Fruit fly (Drosophila melanogaster) whole organism, embryonic: ENCODE measurements around the gene Prtl99C.
A peak's percentile ranks its signal among the peaks of the same experiment; 100 is the strongest.

Experiments
- Blimp-1 ChIP-seq: fragments of 200-800 bp; sonication (Bioruptor generic); optimal IDR thresholded peaks from 3 replicates; lab custom pipeline; 2018; ENCODE audit warnings: missing biosample characterization, missing genetic modification characterization, mild to moderate bottlenecking, moderate library complexity, missing genetic modification reagents
- CG10209 ChIP-seq: fragments of 200-800 bp; sonication (Bioruptor generic); optimal IDR thresholded peaks from 3 replicates; lab custom pipeline; 2017; ENCODE audit warnings: missing biosample characterization, mild to moderate bottlenecking, missing genetic modification characterization, missing genetic modification reagents
- CG10267 ChIP-seq: fragments of 200-800 bp; sonication (Bioruptor generic); optimal IDR thresholded peaks from 2 replicates; lab custom pipeline; 2018; ENCODE audit warnings: missing biosample characterization, mild to moderate bottlenecking, missing genetic modification characterization, moderate library complexity
- CG10366 ChIP-seq: fragments of 200-800 bp; sonication (Bioruptor generic); IDR thresholded peaks from 2 replicates; pipeline ENCODE4 v1.3.6; 2022; ENCODE audit warnings: missing biosample characterization, missing genetic modification characterization
- CG1233 ChIP-seq: fragments of 200-800 bp; sonication (Bioruptor generic); optimal IDR thresholded peaks from 4 replicates; lab custom pipeline; 2018; ENCODE audit warnings: missing biosample characterization, mild to moderate bottlenecking, missing genetic modification characterization
- CG12659 ChIP-seq: fragments of 200-800 bp; sonication (Bioruptor generic); optimal IDR thresholded peaks from 3 replicates; lab custom pipeline; 2017; ENCODE audit warnings: mild to moderate bottlenecking, missing biosample characterization, missing genetic modification reagents, missing genetic modification characterization
- CG13624 ChIP-seq: fragments of 200-800 bp; sonication (Bioruptor generic); optimal IDR thresholded peaks from 2 replicates; lab custom pipeline; 2016; ENCODE audit warnings: missing biosample characterization, missing genetic modification characterization
- CG16863 ChIP-seq: fragments of 200-800 bp; sonication (Bioruptor generic); optimal IDR thresholded peaks from 3 replicates; lab custom pipeline; 2016; ENCODE audit warnings: missing biosample characterization, missing genetic modification characterization
- CG17359 ChIP-seq: fragments of 200-800 bp; sonication (Bioruptor generic); optimal IDR thresholded peaks from 3 replicates; lab custom pipeline; 2018; ENCODE audit warnings: missing biosample characterization, mild to moderate bottlenecking, missing genetic modification characterization, moderate library complexity
- CG17829 ChIP-seq: fragments of 200-800 bp; optimal IDR thresholded peaks from 2 replicates; lab custom pipeline; 2019; ENCODE audit warnings: missing biosample characterization, mild to moderate bottlenecking, missing genetic modification characterization, moderate library complexity
- CG2120 ChIP-seq: fragments of 200-800 bp; sonication (Bioruptor generic); optimal IDR thresholded peaks from 3 replicates; lab custom pipeline; 2016; ENCODE audit warnings: missing biosample characterization, missing genetic modification characterization
- CG2199 ChIP-seq: fragments of 200-800 bp; sonication (Bioruptor generic); IDR thresholded peaks from 3 replicates; pipeline ENCODE4 v1.3.6; 2022; ENCODE audit warnings: missing biosample characterization, missing genetic modification characterization
- CG31224 ChIP-seq: fragments of 200-800 bp; sonication (Bioruptor generic); IDR thresholded peaks from 2 replicates; pipeline ENCODE4 v1.3.6; 2022; ENCODE audit warnings: missing biosample characterization, missing genetic modification characterization
- CG31441 ChIP-seq: fragments of 200-800 bp; sonication (Bioruptor generic); IDR thresholded peaks from 2 replicates; pipeline ENCODE4 v1.3.6; 2022; ENCODE audit warnings: missing biosample characterization, missing genetic modification characterization
- CG3407 ChIP-seq: fragments of 200-800 bp; sonication (Bioruptor generic); optimal IDR thresholded peaks from 2 replicates; lab custom pipeline; 2018; ENCODE audit warnings: missing biosample characterization, mild to moderate bottlenecking, missing genetic modification characterization
- CG7271 ChIP-seq: fragments of 200-800 bp; sonication (Bioruptor generic); optimal IDR thresholded peaks from 2 replicates; lab custom pipeline; 2018; ENCODE audit warnings: missing biosample characterization, mild to moderate bottlenecking, missing genetic modification characterization, moderate library complexity
- CG8478 ChIP-seq: fragments of >200 bp; optimal IDR thresholded peaks from 2 replicates; lab custom pipeline; 2018
- CG9727 ChIP-seq: fragments of 200-800 bp; sonication (Bioruptor generic); optimal IDR thresholded peaks from 3 replicates; lab custom pipeline; 2017; ENCODE audit warnings: missing biosample characterization, mild to moderate bottlenecking, missing genetic modification characterization
- CHES-1-like ChIP-seq: fragments of 200-800 bp; sonication (Bioruptor generic); optimal IDR thresholded peaks from 2 replicates; lab custom pipeline; 2016; ENCODE audit warnings: missing biosample characterization, missing genetic modification characterization
- Chrac-16 ChIP-seq: fragments of 200-800 bp; sonication (Bioruptor generic); optimal IDR thresholded peaks from 3 replicates; lab custom pipeline; 2016; ENCODE audit warnings: missing biosample characterization, missing genetic modification characterization
- Doc3 ChIP-seq: fragments of 200-800 bp; sonication (Bioruptor generic); IDR thresholded peaks from 3 replicates; pipeline ENCODE4 v1.3.6; 2022; ENCODE audit warnings: missing biosample characterization, missing genetic modification characterization; ENCODE audit not compliant: partially characterized antibody
- E2f2 ChIP-seq: fragments of 200-800 bp; sonication (Bioruptor generic); IDR thresholded peaks from 2 replicates; pipeline ENCODE4 v1.3.6; 2022; ENCODE audit warnings: missing biosample characterization, missing genetic modification characterization
- Fer2 ChIP-seq: fragments of 200-800 bp; sonication (Bioruptor generic); optimal IDR thresholded peaks from 2 replicates; lab custom pipeline; 2018; ENCODE audit warnings: missing biosample characterization, mild to moderate bottlenecking, missing genetic modification characterization, moderate library complexity
- Hsf ChIP-seq: fragments of 200-800 bp; sonication (Bioruptor generic); optimal IDR thresholded peaks from 3 replicates; lab custom pipeline; 2016; ENCODE audit warnings: missing biosample characterization, missing genetic modification characterization
- MBD-R2 ChIP-seq: fragments of 200-800 bp; sonication (Bioruptor generic); IDR thresholded peaks from 2 replicates; pipeline ENCODE4 v1.3.6; 2022; ENCODE audit warnings: missing biosample characterization, missing genetic modification characterization
- MESR4 ChIP-seq: fragments of 200-800 bp; sonication (Bioruptor generic); optimal IDR thresholded peaks from 2 replicates; lab custom pipeline; 2018; ENCODE audit warnings: missing biosample characterization, mild to moderate bottlenecking, missing genetic modification characterization, moderate library complexity
- Mes4 ChIP-seq: fragments of 200-800 bp; sonication (Bioruptor generic); optimal IDR thresholded peaks from 2 replicates; lab custom pipeline; 2016; ENCODE audit warnings: missing biosample characterization, missing genetic modification characterization
- Nf-YB ChIP-seq: fragments of 200-800 bp; sonication (Bioruptor generic); optimal IDR thresholded peaks from 3 replicates; lab custom pipeline; 2019; ENCODE audit warnings: missing biosample characterization, mild to moderate bottlenecking, missing genetic modification characterization, moderate library complexity
- Six4 ChIP-seq: fragments of 200-800 bp; sonication (Bioruptor generic); optimal IDR thresholded peaks from 2 replicates; lab custom pipeline; 2016; ENCODE audit warnings: missing biosample characterization, missing genetic modification characterization
- Sry-δ ChIP-seq: fragments of 200-800 bp; sonication (Bioruptor generic); optimal IDR thresholded peaks from 2 replicates; lab custom pipeline; 2016; ENCODE audit warnings: missing biosample characterization, missing genetic modification characterization
- Trl ChIP-seq, 3 experiments: fragments of >200 bp in 2 of 3; fragments of 200-800 bp in 1 of 3; sonication (Bioruptor generic) in 1 of 3; optimal IDR thresholded peaks; 2 replicates in 1 of 3; 3 replicates in 2 of 3; lab custom pipeline; 2016 to 2017; ENCODE audit warnings: missing biosample characterization in 1 of 3, missing genetic modification characterization in 1 of 3
- Usf ChIP-seq: fragments of 200-800 bp; sonication (Bioruptor generic); optimal IDR thresholded peaks from 2 replicates; lab custom pipeline; 2017; ENCODE audit warnings: missing genotype, missing biosample characterization, missing genetic modification characterization
- Xrp1 ChIP-seq: fragments of 200-800 bp; sonication (Bioruptor generic); IDR thresholded peaks from 2 replicates; pipeline ENCODE4 v1.3.6; 2022; ENCODE audit warnings: missing biosample characterization, missing genetic modification characterization
- bcd ChIP-seq: fragments of 200-800 bp; sonication (Bioruptor generic); optimal IDR thresholded peaks from 2 replicates; lab custom pipeline; 2017; ENCODE audit warnings: missing biosample characterization, mild to moderate bottlenecking, missing genetic modification characterization
- chm ChIP-seq: fragments of 200-800 bp; sonication (Bioruptor generic); IDR thresholded peaks from 2 replicates; pipeline ENCODE4 v1.3.6; 2022; ENCODE audit warnings: missing biosample characterization, missing genetic modification characterization
- cwo ChIP-seq: fragments of 200-800 bp; sonication (Bioruptor generic); optimal IDR thresholded peaks from 3 replicates; lab custom pipeline; 2017; ENCODE audit warnings: missing biosample characterization, missing genetic modification characterization, mild to moderate bottlenecking, moderate library complexity, missing genetic modification reagents
- gcm ChIP-seq: fragments of 200-800 bp; sonication (Bioruptor generic); optimal IDR thresholded peaks from 2 replicates; lab custom pipeline; 2019; ENCODE audit warnings: missing biosample characterization, mild to moderate bottlenecking, missing genetic modification characterization, moderate library complexity
- h ChIP-seq: fragments of >200 bp; optimal IDR thresholded peaks from 2 replicates; lab custom pipeline; 2017
- hb ChIP-seq: fragments of 200-800 bp; sonication (Bioruptor generic); IDR thresholded peaks from 3 replicates; pipeline ENCODE4 v1.3.6; 2022; ENCODE audit warnings: missing biosample characterization, missing genetic modification characterization; ENCODE audit not compliant: partially characterized antibody
- lab ChIP-seq: fragments of 200-800 bp; sonication (Bioruptor generic); optimal IDR thresholded peaks from 3 replicates; lab custom pipeline; 2017; ENCODE audit warnings: missing biosample characterization, missing genetic modification characterization, mild to moderate bottlenecking, moderate library complexity, missing genetic modification reagents
- maf-S ChIP-seq: fragments of 200-800 bp; sonication (Bioruptor generic); optimal IDR thresholded peaks from 2 replicates; lab custom pipeline; 2016; ENCODE audit warnings: missing biosample characterization, missing genetic modification characterization
- nerfin-2 ChIP-seq: fragments of 200-800 bp; sonication (Bioruptor generic); IDR thresholded peaks from 2 replicates; pipeline ENCODE4 v1.3.6; 2022; ENCODE audit warnings: missing biosample characterization, missing genetic modification characterization; ENCODE audit not compliant: partially characterized antibody
- pho ChIP-seq: fragments of 200-800 bp; sonication (Bioruptor generic); optimal IDR thresholded peaks from 2 replicates; lab custom pipeline; 2016; ENCODE audit warnings: missing biosample characterization, missing genetic modification characterization
- pzg ChIP-seq: fragments of 200-800 bp; sonication (Bioruptor generic); optimal IDR thresholded peaks from 3 replicates; lab custom pipeline; 2018; ENCODE audit warnings: missing biosample characterization, mild to moderate bottlenecking, missing genetic modification characterization, moderate library complexity
- sqz ChIP-seq: fragments of 200-800 bp; sonication (Bioruptor generic); optimal IDR thresholded peaks from 3 replicates; lab custom pipeline; 2018; ENCODE audit warnings: missing biosample characterization, mild to moderate bottlenecking, missing genetic modification characterization
- ssp ChIP-seq: fragments of 200-800 bp; sonication (Bioruptor generic); IDR thresholded peaks from 2 replicates; pipeline ENCODE4 v1.3.6; 2022; ENCODE audit warnings: missing biosample characterization, missing genetic modification characterization
- tna ChIP-seq: fragments of 200-800 bp; sonication (Bioruptor generic); IDR thresholded peaks from 2 replicates; pipeline ENCODE4 v1.3.6; 2022; ENCODE audit warnings: missing biosample characterization, missing genetic modification characterization; ENCODE audit not compliant: partially characterized antibody
- vfl ChIP-seq: fragments of 200-800 bp; sonication (Bioruptor generic); optimal IDR thresholded peaks from 2 replicates; lab custom pipeline; 2016; ENCODE audit warnings: missing biosample characterization, missing genetic modification characterization
- wek ChIP-seq: fragments of 200-800 bp; sonication (Bioruptor generic); optimal IDR thresholded peaks from 3 replicates; lab custom pipeline; 2018; ENCODE audit warnings: missing biosample characterization, mild to moderate bottlenecking, missing genetic modification characterization, moderate library complexity
- zfh1 ChIP-seq: fragments of 200-800 bp; sonication (Bioruptor generic); IDR thresholded peaks from 3 replicates; pipeline ENCODE4 v1.3.6; 2022; ENCODE audit warnings: missing biosample characterization, missing genetic modification characterization

Gene Prtl99C

dm6 chr3R:29859763-29860162 lies 24.0 kb downstream of the Prtl99C start (continued):
- TF ChIP-seq CG31441 (GFP tag; lab: Robert Waterston, UW): no peak; the same call in 1 of the 2 replicates
- TF ChIP-seq tna (GFP tag; lab: Robert Waterston, UW): no peak
- peak; percentile 79 for TF ChIP-seq chm (GFP tag; lab: Robert Waterston, UW)
- peak; percentile 67 for TF ChIP-seq E2f2 (GFP tag; lab: Robert Waterston, UW)
- TF ChIP-seq hb (GFP tag; lab: Robert Waterston, UW): no peak
- TF ChIP-seq CG17829 (tag; lab: Kevin White, UChicago): peak; percentile 59
- peak; percentile 34 for TF ChIP-seq wek (GFP tag; lab: Kevin White, UChicago)
- no peak for TF ChIP-seq Mes4 (GFP tag; lab: Kevin White, UChicago)
- TF ChIP-seq Xrp1 (GFP tag; lab: Robert Waterston, UW): peak; percentile 32; the same call in 1 of the 2 replicates
- TF ChIP-seq pho (GFP tag; lab: Kevin White, UChicago): peak; percentile 42
- TF ChIP-seq CG7271: peak; percentile 45
- TF ChIP-seq CG10366 (GFP tag; lab: Robert Waterston, UW): peak; percentile 40
- peak; percentile 18 for TF ChIP-seq vfl
- 0 out of 2 replicates have a peak, but pooled peaks have one; percentile 34 for TF ChIP-seq CG31224
- peak; percentile 50 for TF ChIP-seq CG17359 (tag; lab: Kevin White, UChicago)
- no peak for TF ChIP-seq maf-S (GFP tag; lab: Kevin White, UChicago)
- no peak for TF ChIP-seq Fer2 (tag; lab: Kevin White, UChicago)
- TF ChIP-seq zfh1: peak; percentile 56; the same call in 2 of the 3 replicates
- no peak for TF ChIP-seq sqz (GFP tag; lab: Kevin White, UChicago)
- peak; percentile 33 for TF ChIP-seq CG10267 (tag; lab: Kevin White, UChicago)
- no peak for TF ChIP-seq CG8478
- peak; percentile 20 for TF ChIP-seq cwo
- TF ChIP-seq CG2120 (GFP tag; lab: Kevin White, UChicago): peak; percentile 74
- peak; percentile 3 for TF ChIP-seq CG9727 (GFP tag; lab: Kevin White, UChicago)
- TF ChIP-seq h (lab: Kevin White, UChicago): no peak
- peak; percentile 72 for TF ChIP-seq pzg (GFP tag; lab: Kevin White, UChicago)
- peak; percentile 31; the same call in 1 of the 3 replicates for TF ChIP-seq Doc3 (GFP tag; lab: Robert Waterston, UW)
- TF ChIP-seq lab (GFP tag; lab: Kevin White, UChicago): no peak
- TF ChIP-seq Trl (optimal IDR thresholded peaks at IDR 0.05; lab: Kevin White, UChicago): no peak
- TF ChIP-seq Trl (GFP tag; optimal IDR thresholded peaks at IDR 0.05; lab: Kevin White, UChicago): peak; percentile 4
- TF ChIP-seq Sry-δ: peak; percentile 38
- TF ChIP-seq CG3407: no peak
- TF ChIP-seq CG13624 (GFP tag; lab: Kevin White, UChicago): peak; percentile 56
- TF ChIP-seq CHES-1-like: peak; percentile 39
- peak; percentile 32 for TF ChIP-seq Hsf
- no peak for TF ChIP-seq Usf (GFP tag; lab: Kevin White, UChicago)
- peak; percentile 63 for TF ChIP-seq bcd (GFP tag; lab: Kevin White, UChicago)
- no peak for TF ChIP-seq CG16863 (GFP tag; lab: Kevin White, UChicago)
- peak; percentile 79 for TF ChIP-seq CG12659 (GFP tag; lab: Kevin White, UChicago)
- TF ChIP-seq gcm (GFP tag; lab: Kevin White, UChicago): peak; percentile 38
- TF ChIP-seq CG10209: peak; percentile 37
- TF ChIP-seq nerfin-2 (GFP tag; lab: Robert Waterston, UW): peak; percentile 58; the same call in 1 of the 2 replicates
- peak; percentile 28 for TF ChIP-seq CG1233 (GFP tag; lab: Kevin White, UChicago)
- peak; percentile 68 for TF ChIP-seq MBD-R2
- peak; percentile 63 for TF ChIP-seq MESR4 (GFP tag; lab: Kevin White, UChicago)
- TF ChIP-seq Blimp-1 (GFP tag; lab: Kevin White, UChicago): peak; percentile 3
- TF ChIP-seq Nf-YB (GFP tag; lab: Kevin White, UChicago): no peak
- peak; percentile 52 for TF ChIP-seq ssp (GFP tag; lab: Robert Waterston, UW)
- TF ChIP-seq CG2199 (GFP tag; lab: Robert Waterston, UW): 0 out of 3 replicates have a peak, but pooled peaks have one; percentile 31
- TF ChIP-seq Chrac-16 (GFP tag; lab: Kevin White, UChicago): peak; percentile 21
- peak; percentile 8 for TF ChIP-seq Six4
